Fruit fly (Drosophila melanogaster): ENCODE measurements around the gene Spg7.

- TF ChIP-seq foxo (GFP tag; optimal IDR thresholded peaks at IDR 0.05) (no peak), Abd-B (GFP tag; optimal IDR thresholded peaks at IDR 0.05) (no peak), psq (GFP tag; optimal IDR thresholded peaks at IDR 0.05) (no peak), Mio (GFP tag; optimal IDR thresholded peaks at IDR 0.05) (no peak), tai (GFP tag; optimal IDR thresholded peaks at IDR 0.05) (no peak), dsf (GFP tag; optimal IDR thresholded peaks at IDR 0.05; ENCODE audit: borderline replicate concordance) (no peak), pan (optimal IDR thresholded peaks at IDR 0.05) (no peak), fru (GFP tag; optimal IDR thresholded peaks at IDR 0.05) (no peak)
Observed at dm6 chrX:2698064-2698894, at the start of gene Spg7, which contains the start of gene Lint-O.

Data from whole organism, wandering third instar larva.